Worm (Caenorhabditis elegans) whole organism, dauer: ENCODE data around the gene trpp-11.

Source experiments
- unc-62 ChIP-seq: sonication (generic microtip); optimal IDR thresholded peaks from 2 replicates; lab custom pipeline; 2017; ENCODE audit warnings: missing biosample characterization, missing genetic modification reagents, missing genetic modification characterization

trpp-11 gene

DNA sequence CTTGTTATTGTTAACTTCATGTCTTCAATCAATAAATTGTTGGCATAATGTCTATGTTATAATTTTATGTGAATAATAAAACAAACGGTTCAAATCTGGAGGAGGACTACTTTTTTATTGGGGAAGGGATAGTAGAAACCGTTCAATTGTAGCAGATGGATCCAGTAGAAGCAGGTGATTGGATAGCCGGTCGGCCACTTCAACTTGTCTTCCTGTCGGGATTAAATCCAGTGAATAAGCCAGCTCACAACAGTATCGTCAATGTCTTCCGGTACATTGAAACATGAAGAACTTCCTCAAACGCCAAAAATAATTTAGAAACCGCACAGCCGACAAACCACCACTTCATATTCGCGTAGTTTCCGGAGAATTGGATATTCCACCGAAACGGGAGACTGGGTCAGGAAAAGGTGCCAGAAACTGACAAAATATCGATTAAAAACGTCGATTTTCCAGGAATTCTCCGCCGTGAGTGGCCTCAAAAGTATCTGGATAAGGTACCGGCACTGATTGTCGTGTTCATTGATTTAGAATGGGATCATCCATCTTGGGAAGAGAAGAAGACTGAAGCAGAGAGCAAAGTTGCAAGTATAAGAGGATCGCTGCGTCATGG, at the start of gene trpp-11:
trpp-11 (plus strand) TSS at position 153 of the 613 bp plus-strand sequence.
- no peak for TF ChIP-seq unc-62 (GFP tag; lab: Kevin White, UChicago)

DNA sequence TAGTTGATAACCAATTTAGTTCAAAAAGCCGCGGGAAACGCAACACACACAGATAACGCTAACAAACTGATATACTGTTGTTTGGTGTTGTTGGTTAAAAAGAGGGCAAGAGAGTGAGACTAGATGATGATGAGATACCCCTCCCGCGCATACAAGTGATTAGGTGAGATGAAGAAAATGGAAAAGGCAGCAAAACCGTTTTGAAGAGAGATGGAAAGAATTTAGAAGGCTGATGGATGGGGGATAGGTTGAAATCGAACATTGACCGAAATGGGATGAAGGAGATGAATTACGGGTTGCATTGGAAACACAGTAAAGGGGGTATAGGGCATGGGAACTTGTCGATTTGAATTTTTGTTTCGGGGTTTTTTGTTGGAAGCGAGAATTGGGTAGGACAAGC, 46.2 kb upstream of the trpp-11 start:
- no peak for TF ChIP-seq unc-62 (GFP tag; lab: Kevin White, UChicago)

DNA sequence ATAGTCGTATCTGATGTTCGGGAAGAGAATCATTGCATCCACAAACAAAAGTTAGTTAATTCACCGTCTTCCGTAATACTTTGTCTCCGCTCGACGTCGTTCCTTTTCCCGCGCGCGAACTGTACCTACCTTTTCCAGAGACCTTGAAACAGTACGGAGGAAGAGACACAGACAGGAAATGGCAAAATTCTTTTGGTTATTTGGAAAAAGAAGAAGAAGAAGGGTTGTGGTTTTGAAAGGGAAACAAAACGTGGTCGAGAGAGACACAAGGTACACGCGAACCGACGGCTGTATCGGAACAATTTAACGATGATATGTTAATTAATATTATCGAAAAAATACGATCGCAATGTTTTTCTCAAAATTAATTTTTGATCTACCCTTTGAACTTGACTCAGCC, 44.9 kb upstream of the trpp-11 start:
- no peak for TF ChIP-seq unc-62 (GFP tag; lab: Kevin White, UChicago)

DNA sequence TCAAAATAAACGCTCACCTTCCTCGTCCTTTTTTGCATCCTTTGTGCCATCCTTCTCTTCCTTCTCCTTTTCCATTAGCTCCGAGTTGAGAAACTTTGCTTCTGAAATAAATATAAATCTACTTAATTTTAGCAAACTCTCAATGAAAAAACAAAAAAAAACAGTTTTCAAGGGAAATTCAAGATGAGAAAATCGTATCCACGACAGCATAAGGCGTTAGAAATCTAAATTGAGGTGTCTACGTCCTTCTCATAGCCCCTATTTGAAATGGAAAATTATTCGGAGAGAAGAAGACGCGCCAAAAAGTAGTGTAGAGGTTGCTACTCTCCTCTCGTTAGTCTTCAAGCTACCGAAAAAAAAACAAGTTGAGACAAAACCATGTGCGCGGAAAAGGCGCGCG, 42.6 kb upstream of the trpp-11 start, which contains the start of gene pat-12:
pat-12 (minus strand) TSS at position 101 of the 400 bp plus-strand sequence.
- no peak for TF ChIP-seq unc-62 (GFP tag; lab: Kevin White, UChicago)

DNA sequence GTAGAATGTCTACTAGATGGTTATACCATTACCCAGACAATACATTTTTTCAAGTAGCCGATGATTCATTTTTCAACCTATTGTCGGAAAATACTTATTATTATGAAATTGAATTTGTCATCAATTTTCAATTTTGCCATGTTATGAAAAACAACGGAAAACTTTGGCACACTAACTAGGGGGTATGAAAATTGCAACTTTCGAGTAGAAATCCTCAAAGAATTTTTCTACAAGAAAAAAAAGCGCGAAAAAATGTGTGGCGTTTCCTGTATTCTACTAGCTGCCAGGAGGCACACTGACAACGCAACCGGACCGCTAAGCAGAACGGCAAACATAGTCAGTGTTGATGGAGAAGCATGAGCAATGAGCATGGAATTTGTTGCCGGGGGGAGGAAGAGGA, 40.6 kb upstream of the trpp-11 start:
- TF ChIP-seq unc-62 (GFP tag; lab: Kevin White, UChicago), result no peak

DNA sequence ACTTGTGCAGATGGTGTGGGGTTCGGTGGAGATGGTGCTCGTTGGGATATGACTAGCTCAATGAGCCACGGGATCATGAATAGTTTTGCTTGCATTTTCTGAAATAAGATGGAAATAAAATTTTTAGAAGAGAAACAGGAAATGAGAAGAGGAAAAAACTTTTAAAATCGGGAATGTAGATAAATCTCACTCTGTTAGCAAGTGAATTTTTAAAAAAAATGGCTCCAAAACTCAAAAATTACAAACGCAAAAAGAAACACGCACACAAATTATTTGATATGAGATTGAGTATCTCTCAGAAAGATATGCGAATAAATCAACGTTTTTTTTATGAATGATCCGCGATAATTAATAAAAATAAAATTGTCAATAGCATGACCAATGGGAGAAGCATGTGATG, 37.0 kb upstream of the trpp-11 start, which contains the start of gene T17H7.7:
T17H7.7 (minus strand) TSS at position 101 of the 400 bp plus-strand sequence.
- TF ChIP-seq unc-62 (GFP tag; lab: Kevin White, UChicago), result no peak

DNA sequence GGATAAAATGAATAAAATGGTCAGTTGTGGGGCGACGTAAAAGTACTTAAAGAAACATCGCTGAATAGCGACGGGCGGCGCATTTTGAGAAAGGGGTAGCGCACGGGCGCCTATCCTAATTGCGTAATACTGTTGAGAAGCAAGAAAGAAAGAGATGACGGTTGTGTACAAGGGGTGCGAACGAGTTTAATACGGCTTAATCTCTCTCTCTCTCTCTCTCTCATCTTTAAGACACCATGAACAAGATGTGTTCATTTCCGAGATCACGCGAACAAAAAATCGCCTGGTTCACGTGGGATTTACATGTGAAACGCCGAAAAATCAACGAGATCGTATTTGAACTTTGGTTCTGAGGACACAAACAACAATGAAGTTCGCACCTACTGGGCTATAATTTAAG, 35.3 kb upstream of the trpp-11 start:
- TF ChIP-seq unc-62 (GFP tag; lab: Kevin White, UChicago), result no peak

DNA sequence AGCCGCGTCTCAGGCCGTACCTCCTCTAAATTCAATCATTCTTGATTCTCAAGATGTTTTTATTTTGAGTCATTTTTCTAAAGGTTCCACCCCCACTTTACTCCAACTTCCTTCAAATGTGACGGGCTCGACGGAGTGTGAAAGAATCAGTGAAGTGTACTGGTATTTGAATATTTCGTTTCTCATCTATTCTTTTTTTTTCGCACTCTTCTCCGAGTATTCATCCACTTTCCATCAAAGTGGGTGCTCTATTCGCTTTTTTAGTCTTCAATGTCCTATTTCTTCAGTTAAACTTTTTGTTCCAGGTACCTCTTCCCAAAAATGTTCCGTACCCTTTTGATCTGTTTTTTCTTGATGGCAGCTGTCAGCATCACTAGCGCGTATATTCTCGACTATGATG, 33.5 kb upstream of the trpp-11 start, which contains the start of gene nlp-52:
nlp-52 (plus strand) TSS at position 301 of the 400 bp plus-strand sequence.
- no peak for TF ChIP-seq unc-62 (GFP tag; lab: Kevin White, UChicago)

DNA sequence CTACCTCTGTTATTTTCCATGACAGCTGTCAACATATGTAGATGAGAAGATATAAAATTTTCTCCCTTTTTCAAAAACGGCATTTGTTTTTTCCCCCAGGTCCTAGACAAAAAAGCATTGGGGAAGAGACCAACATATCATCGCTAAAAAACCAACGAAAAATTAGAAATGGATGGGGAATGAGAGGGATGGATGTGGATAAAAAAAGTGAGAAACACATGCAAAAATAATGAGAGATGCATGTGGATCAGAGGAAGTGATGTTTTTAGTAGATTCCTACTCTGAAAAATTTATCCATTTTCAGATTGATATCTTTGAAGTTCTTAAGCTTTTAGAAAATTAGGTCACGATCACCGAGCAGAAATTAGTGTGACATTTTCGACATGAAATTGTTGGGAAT, 32.4 kb upstream of the trpp-11 start:
- no peak for TF ChIP-seq unc-62 (GFP tag; lab: Kevin White, UChicago)

DNA sequence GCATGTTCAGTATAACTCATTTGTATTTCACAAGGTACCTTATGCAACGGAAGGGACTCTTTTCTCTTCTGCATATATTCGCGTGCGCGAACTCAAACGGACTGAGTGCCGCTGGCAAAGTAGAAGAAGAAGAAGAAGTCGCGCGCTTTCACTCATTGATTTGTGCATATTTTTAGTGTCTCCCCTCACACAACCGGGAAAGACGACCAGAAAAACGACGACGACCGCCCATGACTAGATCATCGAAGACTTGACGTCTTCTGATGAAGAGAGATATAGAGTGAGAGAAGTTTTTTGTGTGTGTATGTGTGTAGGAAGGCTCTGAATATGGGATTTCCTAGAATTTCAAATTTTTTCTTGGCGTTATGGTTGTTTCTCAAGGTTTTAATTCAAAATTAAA, 30.5 kb upstream of the trpp-11 start:
- TF ChIP-seq unc-62 (GFP tag; lab: Kevin White, UChicago), result no peak

DNA sequence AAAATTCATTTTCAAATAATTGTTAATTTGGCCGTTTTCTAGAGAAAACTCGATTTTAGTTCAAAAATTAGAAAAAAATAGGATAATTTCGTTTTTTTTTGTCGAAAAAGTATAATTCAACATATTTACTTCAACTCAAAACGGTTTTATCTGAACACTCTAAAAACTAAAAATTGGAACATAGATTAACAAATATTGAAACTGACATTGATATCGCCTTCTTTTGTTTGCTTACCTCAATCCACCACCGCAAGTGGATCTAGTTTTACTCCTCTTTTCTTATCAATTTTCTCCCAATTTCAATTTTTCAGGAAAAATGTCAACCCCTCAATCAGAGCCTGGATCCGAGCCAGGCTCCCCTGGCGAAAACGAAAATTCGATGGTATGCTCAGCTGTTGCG, 30.1 kb upstream of the trpp-11 start, which contains the start of gene ptl-1:
ptl-1 (plus strand) TSS at position 301 of the 400 bp plus-strand sequence.
- no peak for TF ChIP-seq unc-62 (GFP tag; lab: Kevin White, UChicago)

DNA sequence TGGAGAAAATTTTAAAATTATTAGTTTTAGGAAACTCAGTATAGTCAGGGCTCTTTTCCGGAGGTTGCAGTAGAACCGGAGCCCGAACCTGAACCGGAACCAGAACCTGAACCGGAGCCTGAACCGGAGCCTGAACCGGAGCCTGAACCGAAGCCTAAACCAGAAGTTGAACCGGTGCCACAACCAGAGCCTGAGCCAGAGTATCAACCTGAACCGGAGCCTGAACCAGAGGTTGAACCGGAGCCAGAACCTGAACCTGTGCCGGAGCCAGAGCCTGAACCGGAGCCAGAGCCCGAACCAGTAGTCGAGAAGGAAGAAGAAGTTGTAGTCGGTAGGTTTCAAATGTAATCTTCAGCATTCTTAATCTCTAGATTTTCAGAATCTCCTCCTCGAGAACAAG, 26.4 kb upstream of the trpp-11 start:
- TF ChIP-seq unc-62 (GFP tag; lab: Kevin White, UChicago), result no peak

DNA sequence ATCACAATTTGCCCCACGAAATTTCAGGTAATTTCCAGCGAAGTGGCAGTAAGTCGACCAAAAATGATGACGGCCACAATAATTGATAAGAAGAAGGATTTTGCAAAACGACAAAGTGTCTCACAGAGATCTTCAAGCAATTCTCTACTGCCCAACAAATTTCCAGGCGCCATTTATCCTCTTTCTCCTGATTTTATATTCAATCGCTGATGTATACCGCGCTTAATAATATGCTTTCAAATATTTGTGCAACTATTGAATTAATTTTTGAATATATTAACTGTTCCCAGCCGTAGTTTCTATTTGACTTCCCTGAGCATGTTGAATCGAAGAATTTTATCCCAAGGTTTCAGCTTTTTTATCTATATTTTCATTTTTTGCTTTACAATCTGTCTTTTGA, 24.0 kb upstream of the trpp-11 start, which contains the start of gene tpst-2:
tpst-2 (plus strand) TSS at position 301 of the 400 bp plus-strand sequence.
- TF ChIP-seq unc-62 (GFP tag; lab: Kevin White, UChicago), result no peak

DNA sequence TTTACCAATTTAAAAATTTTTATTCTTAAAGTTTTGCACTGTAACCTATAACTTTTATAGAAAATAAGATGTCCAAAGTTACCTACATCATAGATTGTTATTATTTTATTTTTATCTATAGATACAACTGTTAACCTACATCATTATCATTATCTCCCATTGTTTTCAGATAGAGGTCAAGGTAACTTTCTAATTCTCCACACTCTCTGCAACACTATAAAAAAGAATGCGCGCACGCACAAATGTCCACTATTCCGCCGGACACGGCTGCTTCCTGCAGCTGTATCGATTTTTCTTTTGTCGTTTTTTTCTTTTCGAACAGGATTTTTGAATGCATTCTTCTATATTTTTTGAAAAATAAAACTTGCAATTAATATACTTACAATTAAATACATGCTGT, 22.3 kb upstream of the trpp-11 start:
- TF ChIP-seq unc-62 (GFP tag; lab: Kevin White, UChicago), result no peak

DNA sequence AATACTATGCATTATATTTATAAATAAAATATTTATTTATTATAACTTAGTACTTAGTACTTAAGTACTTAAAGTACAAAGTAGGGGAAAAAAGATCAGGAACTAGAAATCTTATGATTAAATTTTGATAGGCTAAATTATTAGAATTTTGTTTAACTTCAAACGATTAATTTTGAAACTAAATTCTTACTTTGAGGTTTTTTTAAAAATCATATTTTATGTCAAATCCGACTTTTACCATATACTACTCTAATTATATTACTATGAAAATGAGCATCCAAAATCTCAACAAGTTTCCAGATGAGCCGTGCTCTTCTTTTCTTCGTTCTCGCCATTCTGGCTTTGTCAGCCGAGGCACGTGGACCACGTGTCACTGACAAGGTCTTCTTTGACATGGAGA, 21.8 kb upstream of the trpp-11 start, which contains the start of gene cyn-6:
cyn-6 (plus strand) TSS at position 301 of the 400 bp plus-strand sequence.
- TF ChIP-seq unc-62 (GFP tag; lab: Kevin White, UChicago), result no peak

DNA sequence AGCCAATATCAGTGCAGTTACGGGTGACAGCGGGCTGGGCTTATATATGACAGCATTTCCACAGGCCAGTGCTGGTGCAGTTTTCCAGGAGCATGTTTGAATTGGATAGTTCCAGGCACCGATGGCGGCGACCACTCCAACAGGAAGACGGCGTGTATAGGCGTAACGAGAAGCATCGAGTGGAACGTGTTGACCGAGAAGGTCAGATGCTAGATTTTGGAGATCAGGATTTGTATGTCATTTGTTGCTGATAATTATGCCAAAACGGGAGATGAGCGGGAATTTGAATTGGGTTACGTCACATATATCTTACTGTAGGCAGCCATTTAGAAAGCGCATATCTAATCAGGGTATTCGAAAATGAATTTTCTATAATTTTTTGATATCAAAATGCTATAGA, 19.5 kb upstream of the trpp-11 start:
- no peak for TF ChIP-seq unc-62 (GFP tag; lab: Kevin White, UChicago)

DNA sequence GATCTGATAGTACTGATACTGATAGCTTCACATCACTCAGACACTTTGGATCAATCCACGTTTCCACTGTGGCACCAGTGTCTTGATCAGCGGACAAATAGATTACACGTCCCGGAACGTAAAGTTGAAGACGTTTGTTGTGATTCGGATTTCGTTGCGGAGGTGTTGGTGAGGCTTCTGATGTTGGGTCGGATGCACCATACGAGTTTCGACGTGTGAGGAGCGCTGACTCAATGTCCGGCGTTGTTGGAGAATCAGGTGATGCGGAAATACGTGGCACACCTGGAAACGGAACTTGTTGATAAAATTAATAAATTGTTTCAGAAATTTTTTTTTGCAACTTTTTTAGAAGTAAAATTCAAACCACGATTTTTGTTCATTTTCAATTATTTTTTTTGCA, 16.2 kb upstream of the trpp-11 start, which contains the start of gene alh-11:
alh-11 (minus strand) TSS at position 101 of the 400 bp plus-strand sequence.
- TF ChIP-seq unc-62 (GFP tag; lab: Kevin White, UChicago), result no peak
